Worm (Caenorhabditis elegans): Measurements from ENCODE around the gene tbc-2.
A peak's percentile ranks its signal among the peaks of the same experiment; 100 is the strongest.

The tbc-2 gene

DNA sequence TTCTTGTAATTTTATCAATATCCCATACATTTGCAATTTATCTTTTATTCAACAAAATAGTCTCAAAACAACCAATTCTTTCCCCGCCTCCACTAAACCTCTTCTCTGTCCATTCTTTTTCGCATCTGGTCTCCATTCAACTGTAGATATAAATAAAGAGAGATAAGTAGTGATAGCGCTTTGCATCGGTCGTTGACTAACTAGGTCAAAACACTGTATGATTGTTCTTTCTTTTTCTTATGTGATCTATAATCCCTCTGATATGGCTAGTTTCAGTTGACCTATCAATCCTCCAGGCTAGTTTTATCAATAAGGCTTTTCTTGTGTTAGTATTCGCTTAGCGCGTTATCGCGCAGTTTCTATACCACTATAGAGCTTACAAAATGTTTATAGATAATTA lies 26.0 kb upstream of the tbc-2 start:
- TF ChIP-seq pha-2 (tag; optimal IDR thresholded peaks at IDR 0.05) = no peak
- no peak for TF ChIP-seq rnt-1 (tag; optimal IDR thresholded peaks at IDR 0.05)
- TF ChIP-seq unc-55 (GFP tag; optimal IDR thresholded peaks at IDR 0.05) = no peak
- no peak for TF ChIP-seq ama-1 (optimal IDR thresholded peaks at IDR 0.05)
- TF ChIP-seq dmd-4 (tag; optimal IDR thresholded peaks at IDR 0.05; ENCODE audit: borderline replicate concordance) = no peak
- no peak for TF ChIP-seq hlh-8 (tag; optimal IDR thresholded peaks at IDR 0.05)
- TF ChIP-seq tbx-7 (tag; optimal IDR thresholded peaks at IDR 0.05) = no peak
- TF ChIP-seq elt-4 (tag; optimal IDR thresholded peaks at IDR 0.05) = no peak
- no peak for TF ChIP-seq ceh-6 (GFP tag; optimal IDR thresholded peaks at IDR 0.05)
- no peak for TF ChIP-seq odd-2 (tag; optimal IDR thresholded peaks at IDR 0.05)
- TF ChIP-seq fkh-10 (GFP tag; optimal IDR thresholded peaks at IDR 0.05) = no peak
- TF ChIP-seq ref-2 (tag; optimal IDR thresholded peaks at IDR 0.05) = no peak

ce11 chrII:5852007-5852406 lies 24.8 kb upstream of the tbc-2 start, which contains the start of gene H41C03.2:
TSS of gene H41C03.2 (minus strand) at chrII:5852107.
- TF ChIP-seq nhr-232 (tag; optimal IDR thresholded peaks at IDR 0.05) (no peak), C08G9.2 (tag; optimal IDR thresholded peaks at IDR 0.05) (no peak), ceh-19 (GFP tag; optimal IDR thresholded peaks at IDR 0.05) (no peak), npax-4 (tag; optimal IDR thresholded peaks at IDR 0.05) (no peak), C38D4.7 (GFP tag; optimal IDR thresholded peaks at IDR 0.05) (no peak), ceh-18 (tag; optimal IDR thresholded peaks at IDR 0.05) (no peak), pat-9 (tag; optimal IDR thresholded peaks at IDR 0.05) (no peak), hlh-6 (tag; optimal IDR thresholded peaks at IDR 0.05) (no peak), eyg-1 (tag; optimal IDR thresholded peaks at IDR 0.05) (no peak), K02D7.2 (tag; optimal IDR thresholded peaks at IDR 0.05) (no peak), lim-6 (tag; optimal IDR thresholded peaks at IDR 0.05) (no peak), ahr-1 (tag; optimal IDR thresholded peaks at IDR 0.05) (no peak), unc-42 (tag; optimal IDR thresholded peaks at IDR 0.05) (no peak), elt-2 (tag; optimal IDR thresholded peaks at IDR 0.05) (no peak), madf-2 (tag; optimal IDR thresholded peaks at IDR 0.05) (no peak), syd-9 (tag; optimal IDR thresholded peaks at IDR 0.05) (no peak), fax-1 (tag; optimal IDR thresholded peaks at IDR 0.05) (no peak), hlh-8 (tag; optimal IDR thresholded peaks at IDR 0.05) (no peak)

- TF ChIP-seq elt-2 (tag; optimal IDR thresholded peaks at IDR 0.05) (peak; percentile 58), ceh-22 (tag; optimal IDR thresholded peaks at IDR 0.05) (no peak)
Observed at ce11 chrII:5846181-5846580, 18.9 kb upstream of the tbc-2 start.

ce11 chrII:5845441-5845840 lies 18.2 kb upstream of the tbc-2 start, which contains the start of the genes ZK1248.17 and H41C03.3:
TSS of gene ZK1248.17 (minus strand) at chrII:5845541.
TSS of gene H41C03.3 (plus strand) at chrII:5845777.
- TF ChIP-seq ceh-6 (GFP tag; optimal IDR thresholded peaks at IDR 0.05) = no peak
- TF ChIP-seq pax-1 (tag; optimal IDR thresholded peaks at IDR 0.05) = no peak
- no peak for TF ChIP-seq ztf-16 (tag; optimal IDR thresholded peaks at IDR 0.05)
- TF ChIP-seq hlh-13 (GFP tag; optimal IDR thresholded peaks at IDR 0.05) = no peak
- no peak for TF ChIP-seq elt-4 (tag; optimal IDR thresholded peaks at IDR 0.05)
- TF ChIP-seq syd-9 (tag; optimal IDR thresholded peaks at IDR 0.05) = no peak
- no peak for TF ChIP-seq hlh-6 (tag; optimal IDR thresholded peaks at IDR 0.05)

ce11 chrII:5844694-5845129 lies 17.5 kb upstream of the tbc-2 start:
- TF ChIP-seq ceh-48 (tag; optimal IDR thresholded peaks at IDR 0.05) (peak; percentile 41), F13H6.1 (tag; optimal IDR thresholded peaks at IDR 0.05) (peak; percentile 87), sox-2 (GFP tag; IDR thresholded peaks at IDR 0.05) (peak; percentile 32), fkh-6 (tag; optimal IDR thresholded peaks at IDR 0.05) (peak; percentile 72), pros-1 (tag; optimal IDR thresholded peaks at IDR 0.05) (peak; percentile 87), ttx-3 (tag; optimal IDR thresholded peaks at IDR 0.05) (peak; percentile 70), T23F11.4 (GFP tag; optimal IDR thresholded peaks at IDR 0.05) (peak; percentile 87), pqm-1 (tag; optimal IDR thresholded peaks at IDR 0.05) (peak; percentile 95), ceh-30 (tag; optimal IDR thresholded peaks at IDR 0.05) (peak; percentile 79), Y22D7AL.16 (tag; optimal IDR thresholded peaks at IDR 0.05) (peak; percentile 57), ztf-16 (tag; optimal IDR thresholded peaks at IDR 0.05) (peak; percentile 83), tbx-2 (tag; optimal IDR thresholded peaks at IDR 0.05) (peak; percentile 96), nfya-1 (tag; optimal IDR thresholded peaks at IDR 0.05) (peak; percentile 92), ceh-2 (tag; optimal IDR thresholded peaks at IDR 0.05) (peak; percentile 82), K02D7.2 (tag; optimal IDR thresholded peaks at IDR 0.05) (peak; percentile 69), dmd-4 (tag; optimal IDR thresholded peaks at IDR 0.05; ENCODE audit: borderline replicate concordance) (peak; percentile 66), unc-3 (GFP tag; conservative IDR thresholded peaks at IDR 0.05) (peak; percentile 53; the same call in 1 of the 2 replicates), unc-3 (tag; optimal IDR thresholded peaks at IDR 0.05) (peak; percentile 85)
